Worm (Caenorhabditis elegans) whole organism, L2 larva: Measurements from ENCODE around the gene B0507.1.

Experiments
- dmd-4 ChIP-seq: sonication (generic microtip); optimal IDR thresholded peaks from 2 replicates; lab custom pipeline; 2017; ENCODE audit warnings: missing biosample characterization, missing genetic modification characterization
- sma-9 ChIP-seq, 2 experiments: fragments of 150-350 bp in 1 of 2; sonication (generic microtip) in 1 of 2; optimal IDR thresholded peaks; 2 replicates each; lab custom pipeline; 2014 to 2016; ENCODE audit warnings: missing genetic modification characterization in 2 of 2, mild to moderate bottlenecking in 1 of 2, missing biosample characterization in 1 of 2, missing compliant biosample characterization in 1 of 2, missing genetic modification reagents in 1 of 2, moderate library complexity in 1 of 2

- TF ChIP-seq dmd-4 (tag; lab: Kevin White, UChicago) (no peak), sma-9 (GFP tag; optimal IDR thresholded peaks at IDR 0.05; lab: Kevin White, UChicago) (no peak), sma-9 (tag; optimal IDR thresholded peaks at IDR 0.05; lab: Kevin White, UChicago) (no peak)
Measured at ce11 chrV:8773826-8774382, 2.5 kb upstream of the B0507.1 start, which contains the start of gene B0507.2.
